Fruit fly (Drosophila melanogaster) whole organism, prepupa: Measurements from ENCODE around the gene stg.
A peak's percentile ranks its signal among the peaks of the same experiment; 100 is the strongest.

Source experiments
- Blimp-1 ChIP-seq: fragments of 200-800 bp; sonication (Bioruptor generic); optimal IDR thresholded peaks from 3 replicates; lab custom pipeline; 2017; ENCODE audit warnings: missing biosample characterization, missing genetic modification characterization, mild to moderate bottlenecking, moderate library complexity, missing genetic modification reagents
- CG10631 ChIP-seq: fragments of 200-800 bp; sonication (Bioruptor generic); optimal IDR thresholded peaks from 2 replicates; lab custom pipeline; 2016; ENCODE audit warnings: missing biosample characterization, missing genetic modification characterization
- CG10669 ChIP-seq: fragments of 200-800 bp; sonication (Bioruptor generic); optimal IDR thresholded peaks from 3 replicates; lab custom pipeline; 2018; ENCODE audit warnings: missing biosample characterization, mild to moderate bottlenecking, missing genetic modification characterization, moderate library complexity
- CG11294 ChIP-seq: fragments of 200-800 bp; sonication (Bioruptor generic); IDR thresholded peaks from 2 replicates; pipeline ENCODE4 v1.3.6; 2022; ENCODE audit warnings: missing biosample characterization, missing genetic modification characterization
- CG15336 ChIP-seq: fragments of 200-800 bp; sonication (Bioruptor generic); IDR thresholded peaks from 2 replicates; pipeline ENCODE4 v1.3.6; 2022; ENCODE audit warnings: missing biosample characterization, missing genetic modification characterization
- CG1621 ChIP-seq: fragments of 200-800 bp; sonication (Bioruptor generic); optimal IDR thresholded peaks from 3 replicates; lab custom pipeline; 2018; ENCODE audit warnings: missing biosample characterization, mild to moderate bottlenecking, missing genetic modification characterization
- CG16779 ChIP-seq: fragments of 200-800 bp; sonication (Bioruptor generic); optimal IDR thresholded peaks from 3 replicates; lab custom pipeline; 2017; ENCODE audit warnings: missing biosample characterization, mild to moderate bottlenecking, missing genetic modification characterization
- CG3032 ChIP-seq: fragments of 200-800 bp; optimal IDR thresholded peaks from 2 replicates; lab custom pipeline; 2019; ENCODE audit warnings: missing biosample characterization, mild to moderate bottlenecking, missing genetic modification characterization, moderate library complexity
- CG31627 ChIP-seq: fragments of 200-800 bp; sonication (Bioruptor generic); optimal IDR thresholded peaks from 3 replicates; lab custom pipeline; 2016; ENCODE audit warnings: missing biosample characterization, missing genetic modification characterization
- CG32006 ChIP-seq: fragments of 200-800 bp; sonication (Bioruptor generic); optimal IDR thresholded peaks from 3 replicates; lab custom pipeline; 2017; ENCODE audit warnings: missing biosample characterization, mild to moderate bottlenecking, missing genetic modification characterization
- CG34406 ChIP-seq: fragments of 200-800 bp; sonication (Bioruptor generic); optimal IDR thresholded peaks from 3 replicates; lab custom pipeline; 2016; ENCODE audit warnings: missing biosample characterization, missing genetic modification characterization
- CG3919 ChIP-seq: fragments of 200-800 bp; sonication (Bioruptor generic); optimal IDR thresholded peaks from 3 replicates; lab custom pipeline; 2016; ENCODE audit warnings: missing biosample characterization, missing genetic modification characterization
- CG4318 ChIP-seq: fragments of 200-800 bp; sonication (Bioruptor generic); optimal IDR thresholded peaks from 3 replicates; lab custom pipeline; 2017; ENCODE audit warnings: missing biosample characterization, mild to moderate bottlenecking, missing genetic modification characterization
- CG6163 ChIP-seq: fragments of 200-800 bp; sonication (Bioruptor generic); IDR thresholded peaks from 3 replicates; pipeline ENCODE4 v1.3.6; 2022; ENCODE audit warnings: missing biosample characterization, missing genetic modification characterization
- CG6276 ChIP-seq: fragments of 200-800 bp; sonication (Bioruptor generic); optimal IDR thresholded peaks from 2 replicates; lab custom pipeline; 2017; ENCODE audit warnings: missing biosample characterization, mild to moderate bottlenecking, missing genetic modification characterization
- CG6792 ChIP-seq: fragments of 200-800 bp; sonication (Bioruptor generic); optimal IDR thresholded peaks from 3 replicates; lab custom pipeline; 2016; ENCODE audit warnings: missing biosample characterization, missing genetic modification characterization
- CG6808 ChIP-seq: fragments of 200-800 bp; sonication (Bioruptor generic); optimal IDR thresholded peaks from 3 replicates; lab custom pipeline; 2017; ENCODE audit warnings: missing biosample characterization, missing genetic modification characterization, mild to moderate bottlenecking, moderate library complexity, missing genetic modification reagents
- CG6854 ChIP-seq: fragments of 200-800 bp; sonication (Bioruptor generic); optimal IDR thresholded peaks from 2 replicates; lab custom pipeline; 2017; ENCODE audit warnings: missing biosample characterization, mild to moderate bottlenecking, missing genetic modification characterization
- CG7368 ChIP-seq: fragments of 200-800 bp; sonication (Bioruptor generic); optimal IDR thresholded peaks from 3 replicates; lab custom pipeline; 2016; ENCODE audit warnings: missing biosample characterization, missing genetic modification characterization
- CG8119 ChIP-seq: fragments of 200-800 bp; sonication (Bioruptor generic); IDR thresholded peaks from 3 replicates; pipeline ENCODE4 v1.3.6; 2022; ENCODE audit warnings: missing biosample characterization, missing genetic modification characterization
- CG8319 ChIP-seq: fragments of 200-800 bp; sonication (Bioruptor generic); optimal IDR thresholded peaks from 3 replicates; lab custom pipeline; 2016; ENCODE audit warnings: missing biosample characterization, missing genetic modification characterization
- CG9139 ChIP-seq: fragments of 200-800 bp; sonication (Bioruptor generic); optimal IDR thresholded peaks from 3 replicates; lab custom pipeline; 2017; ENCODE audit warnings: missing biosample characterization, mild to moderate bottlenecking, missing genetic modification characterization
- Eip75B ChIP-seq: fragments of 200-800 bp; sonication (Bioruptor generic); optimal IDR thresholded peaks from 3 replicates; lab custom pipeline; 2016; ENCODE audit warnings: missing biosample characterization, missing genetic modification characterization
- Eip78C ChIP-seq: fragments of 200-800 bp; sonication (Bioruptor generic); peaks from one replicate; lab custom pipeline; 2016; ENCODE audit warnings: missing biosample characterization, missing genetic modification characterization
- Ets96B ChIP-seq: fragments of 200-800 bp; optimal IDR thresholded peaks from 2 replicates; lab custom pipeline; 2019; ENCODE audit warnings: missing biosample characterization, mild to moderate bottlenecking, missing genetic modification characterization, moderate library complexity
- Gug ChIP-seq: fragments of 200-800 bp; sonication (Bioruptor generic); IDR thresholded peaks from 2 replicates; pipeline ENCODE4 v1.3.6; 2022; ENCODE audit warnings: missing biosample characterization, missing genetic modification characterization
- Hr38 ChIP-seq: sonication (Bioruptor generic); optimal IDR thresholded peaks from 2 replicates; lab custom pipeline; 2016; ENCODE audit warnings: missing biosample characterization, missing genetic modification characterization
- Hr39 ChIP-seq: fragments of 200-800 bp; sonication (Bioruptor generic); optimal IDR thresholded peaks from 2 replicates; lab custom pipeline; 2016; ENCODE audit warnings: missing biosample characterization, missing genetic modification characterization
- Hr4 ChIP-seq: fragments of 200-800 bp; sonication (Bioruptor generic); optimal IDR thresholded peaks from 3 replicates; lab custom pipeline; 2016; ENCODE audit warnings: missing biosample characterization, missing genetic modification characterization
- Lpt ChIP-seq: fragments of 200-800 bp; sonication (Bioruptor generic); optimal IDR thresholded peaks from 3 replicates; lab custom pipeline; 2016; ENCODE audit warnings: missing biosample characterization, missing genetic modification characterization
- OdsH ChIP-seq: fragments of 200-800 bp; sonication (Bioruptor generic); optimal IDR thresholded peaks from 3 replicates; lab custom pipeline; 2016; ENCODE audit warnings: missing biosample characterization, missing genetic modification characterization
- Smox ChIP-seq: fragments of 200-800 bp; sonication (Bioruptor generic); optimal IDR thresholded peaks from 3 replicates; lab custom pipeline; 2016; ENCODE audit warnings: missing biosample characterization, missing genetic modification characterization
- Sox102F ChIP-seq: fragments of 200-800 bp; sonication (Bioruptor generic); optimal IDR thresholded peaks from 2 replicates; lab custom pipeline; 2016; ENCODE audit warnings: missing biosample characterization, mild to moderate bottlenecking, missing genetic modification characterization
- Sox15 ChIP-seq: fragments of 200-800 bp; sonication (Bioruptor generic); optimal IDR thresholded peaks from 3 replicates; lab custom pipeline; 2016; ENCODE audit warnings: missing biosample characterization, missing genetic modification characterization
- achi ChIP-seq: fragments of 200-800 bp; sonication (Bioruptor generic); optimal IDR thresholded peaks from 3 replicates; lab custom pipeline; 2016; ENCODE audit warnings: missing biosample characterization, missing genetic modification characterization
- acj6 ChIP-seq: fragments of 200-800 bp; sonication (Bioruptor generic); optimal IDR thresholded peaks from 3 replicates; lab custom pipeline; 2016; ENCODE audit warnings: missing biosample characterization, missing genetic modification characterization
- cyc ChIP-seq: fragments of 200-800 bp; sonication (Bioruptor generic); optimal IDR thresholded peaks from 3 replicates; lab custom pipeline; 2016; ENCODE audit warnings: missing biosample characterization, missing genetic modification characterization
- dac ChIP-seq: fragments of 200-800 bp; sonication (Bioruptor generic); optimal IDR thresholded peaks from 2 replicates; lab custom pipeline; 2017; ENCODE audit warnings: missing biosample characterization, mild to moderate bottlenecking, missing genetic modification characterization
- dsx ChIP-seq: fragments of 200-800 bp; optimal IDR thresholded peaks from 3 replicates; lab custom pipeline; 2019; ENCODE audit warnings: missing biosample characterization, mild to moderate bottlenecking, missing genetic modification characterization, moderate library complexity; ENCODE audit not compliant: poor library complexity, severe bottlenecking
- eg ChIP-seq: fragments of 200-800 bp; sonication (Bioruptor generic); IDR thresholded peaks from 3 replicates; pipeline ENCODE4 v1.3.6; 2022; ENCODE audit warnings: missing biosample characterization, missing genetic modification characterization
- esn ChIP-seq: fragments of 200-800 bp; sonication (Bioruptor generic); optimal IDR thresholded peaks from 2 replicates; lab custom pipeline; 2016; ENCODE audit warnings: missing biosample characterization, mild to moderate bottlenecking, missing genetic modification characterization, moderate library complexity
- fd59A ChIP-seq: fragments of 200-800 bp; sonication (Bioruptor generic); optimal IDR thresholded peaks from 2 replicates; lab custom pipeline; 2017; ENCODE audit warnings: missing biosample characterization, mild to moderate bottlenecking, missing genetic modification characterization, missing genetic modification reagents
- fd85E ChIP-seq: fragments of 200-800 bp; sonication (Bioruptor generic); optimal IDR thresholded peaks from 3 replicates; lab custom pipeline; 2016; ENCODE audit warnings: missing biosample characterization, missing genetic modification characterization
- lz ChIP-seq: fragments of 200-800 bp; sonication (Bioruptor generic); optimal IDR thresholded peaks from 3 replicates; lab custom pipeline; 2016; ENCODE audit warnings: missing biosample characterization, missing genetic modification characterization
- pdm3 ChIP-seq: fragments of 200-800 bp; sonication (Bioruptor generic); optimal IDR thresholded peaks from 3 replicates; lab custom pipeline; 2016; ENCODE audit warnings: missing biosample characterization, missing genetic modification characterization
- salr ChIP-seq, 2 experiments: fragments of 200-800 bp; sonication (Bioruptor generic); optimal IDR thresholded peaks; 3 replicates each; lab custom pipeline; 2016 to 2018; ENCODE audit warnings: missing biosample characterization in 2 of 2, missing genetic modification characterization in 2 of 2, mild to moderate bottlenecking in 1 of 2
- spab ChIP-seq: fragments of 200-800 bp; sonication (Bioruptor generic); optimal IDR thresholded peaks from 2 replicates; lab custom pipeline; 2017; ENCODE audit warnings: missing biosample characterization, mild to moderate bottlenecking, missing genetic modification characterization, missing genetic modification reagents
- ss ChIP-seq, 2 experiments: fragments of 200-800 bp; sonication (Bioruptor generic); optimal IDR thresholded peaks; 2 replicates in 1 of 2; 3 replicates in 1 of 2; lab custom pipeline; 2017 to 2018; ENCODE audit warnings: mild to moderate bottlenecking in 2 of 2, missing biosample characterization in 2 of 2, missing genetic modification characterization in 2 of 2, moderate library complexity in 1 of 2
- topi ChIP-seq: fragments of 200-800 bp; sonication (Bioruptor generic); optimal IDR thresholded peaks from 3 replicates; lab custom pipeline; 2016; ENCODE audit warnings: missing biosample characterization, missing genetic modification characterization

stg gene

dm6 chr3R:29220585-29220984 is 35.0 kb downstream of the stg start:
- no peak for TF ChIP-seq CG4318 (GFP tag; lab: Kevin White, UChicago)
- no peak for TF ChIP-seq Blimp-1 (GFP tag; lab: Kevin White, UChicago)
- TF ChIP-seq Hr4 (GFP tag; lab: Kevin White, UChicago), result no peak
- no peak for TF ChIP-seq CG7368 (GFP tag; lab: Kevin White, UChicago)
- TF ChIP-seq OdsH (GFP tag; lab: Kevin White, UChicago), result no peak
- TF ChIP-seq CG8119 (GFP tag; lab: Robert Waterston, UW), result no peak
- no peak for TF ChIP-seq topi (GFP tag; lab: Kevin White, UChicago)
- TF ChIP-seq Sox15 (GFP tag; lab: Kevin White, UChicago), result no peak

dm6 chr3R:29219948-29220347 is 35.7 kb downstream of the stg start, which contains the start of gene eEF1gamma:
TSS of gene eEF1gamma (plus strand) at chr3R:29220172.
- peak; percentile 96 for TF ChIP-seq CG6163 (GFP tag; lab: Robert Waterston, UW)
- peak; percentile 86 for TF ChIP-seq CG10669
- peak; percentile 86 for TF ChIP-seq Blimp-1 (GFP tag; lab: Kevin White, UChicago)
- TF ChIP-seq CG6808 (GFP tag; lab: Kevin White, UChicago), result peak; percentile 85
- no peak for TF ChIP-seq CG9139
- peak; percentile 91 for TF ChIP-seq acj6 (GFP tag; lab: Kevin White, UChicago)
- TF ChIP-seq CG6854 (GFP tag; lab: Kevin White, UChicago), result peak; percentile 98
- peak; percentile 85 for TF ChIP-seq CG1621 (tag; lab: Kevin White, UChicago)
- TF ChIP-seq CG31627 (GFP tag; lab: Kevin White, UChicago), result peak; percentile 91
- TF ChIP-seq dac (GFP tag; lab: Kevin White, UChicago), result peak; percentile 78
- peak; percentile 96 for TF ChIP-seq CG3919 (GFP tag; lab: Kevin White, UChicago)
- peak; percentile 93 for TF ChIP-seq Eip75B
- peak; percentile 94 for TF ChIP-seq lz (GFP tag; lab: Kevin White, UChicago)
- no peak for TF ChIP-seq achi (GFP tag; lab: Kevin White, UChicago)
- TF ChIP-seq eg (GFP tag; lab: Robert Waterston, UW), result peak; percentile 93
- peak in 1 of 2 experiments; percentile 94 for TF ChIP-seq salr (GFP tag; optimal IDR thresholded peaks at IDR 0.05; lab: Kevin White, UChicago)
- no peak for TF ChIP-seq spab (GFP tag; lab: Kevin White, UChicago)
- TF ChIP-seq topi (GFP tag; lab: Kevin White, UChicago), result peak; percentile 93
- peak; percentile 71 for TF ChIP-seq CG32006
- peak; percentile 95 for TF ChIP-seq esn (GFP tag; lab: Kevin White, UChicago)
- peak; percentile 62 for TF ChIP-seq CG6276 (GFP tag; lab: Kevin White, UChicago)
- TF ChIP-seq CG8319 (GFP tag; lab: Kevin White, UChicago), result peak; percentile 89
- TF ChIP-seq OdsH (GFP tag; lab: Kevin White, UChicago), result peak; percentile 91
- TF ChIP-seq fd59A (GFP tag; lab: Kevin White, UChicago), result peak; percentile 80
- peak; percentile 87 for TF ChIP-seq Hr39
- no peak for TF ChIP-seq Hr38 (GFP tag; lab: Kevin White, UChicago)
- peak; percentile 58 for TF ChIP-seq Gug (GFP tag; lab: Robert Waterston, UW)
- peak; percentile 87 for TF ChIP-seq CG7368 (GFP tag; lab: Kevin White, UChicago)
- TF ChIP-seq Sox102F (GFP tag; lab: Kevin White, UChicago), result peak; percentile 93
- TF ChIP-seq Eip78C (GFP tag; lab: Kevin White, UChicago), result peak; percentile 97
- peak; percentile 92 for TF ChIP-seq CG34406 (GFP tag; lab: Kevin White, UChicago)
- TF ChIP-seq Lpt (GFP tag; lab: Kevin White, UChicago), result peak; percentile 61
- no peak for TF ChIP-seq Smox (GFP tag; lab: Kevin White, UChicago)
- TF ChIP-seq dsx, result peak; percentile 66
- TF ChIP-seq Hr4 (GFP tag; lab: Kevin White, UChicago), result peak; percentile 75
- TF ChIP-seq cyc (GFP tag; lab: Kevin White, UChicago), result peak; percentile 92
- peak; percentile 65 for TF ChIP-seq Ets96B (tag; lab: Kevin White, UChicago)
- peak; percentile 82 to 94 for TF ChIP-seq ss (GFP tag; optimal IDR thresholded peaks at IDR 0.05; lab: Kevin White, UChicago)
- peak; percentile 90 for TF ChIP-seq pdm3 (GFP tag; lab: Kevin White, UChicago)
- peak; percentile 54; the same call in 1 of the 2 replicates for TF ChIP-seq CG11294
- TF ChIP-seq CG6792 (GFP tag; lab: Kevin White, UChicago), result peak; percentile 88
- TF ChIP-seq CG16779 (tag; lab: Kevin White, UChicago), result peak; percentile 82
- no peak for TF ChIP-seq CG10631
- peak; percentile 86 for TF ChIP-seq fd85E (GFP tag; lab: Kevin White, UChicago)
- TF ChIP-seq CG15336 (GFP tag; lab: Robert Waterston, UW), result peak; percentile 65
- peak; percentile 81 for TF ChIP-seq CG3032 (tag; lab: Kevin White, UChicago)
